Worm (Caenorhabditis elegans) whole organism, L4 larva: ENCODE results near the gene sup-26.

Experiments used
- D1046.2 ChIP-seq: fragments of 200-800 bp; sonication (Bioruptor generic); IDR thresholded peaks from 2 replicates; pipeline ENCODE4 v1.3.6; 2022; ENCODE audit warnings: missing genetic modification characterization, missing compliant biosample characterization
- F37D6.2 ChIP-seq: sonication (generic microtip); optimal IDR thresholded peaks from 2 replicates; lab custom pipeline; 2016; ENCODE audit warnings: mild to moderate bottlenecking, missing genetic modification characterization, missing compliant biosample characterization
- F44E2.7 ChIP-seq: fragments of 200-800 bp; sonication (Bioruptor generic); IDR thresholded peaks from 2 replicates; pipeline ENCODE4 v2.1.2; 2022; ENCODE audit warnings: missing genetic modification characterization, missing compliant biosample characterization
- R02D3.7 ChIP-seq: fragments of 150-350 bp; sonication (generic microtip); optimal IDR thresholded peaks from 3 replicates; lab custom pipeline; 2014; ENCODE audit warnings: missing biosample characterization, missing genetic modification characterization
- T20F7.1 ChIP-seq: fragments of 200-800 bp; sonication (Bioruptor generic); optimal IDR thresholded peaks from 2 replicates; lab custom pipeline; 2018; ENCODE audit warnings: mild to moderate bottlenecking, missing genetic modification characterization, missing compliant biosample characterization
- Y48G9A.11 ChIP-seq: fragments of 200-800 bp; sonication (Bioruptor generic); IDR thresholded peaks from 2 replicates; pipeline ENCODE4 v1.3.6; 2022; ENCODE audit warnings: missing genetic modification reagents, missing genetic modification characterization, missing compliant biosample characterization
- Y5F2A.4 ChIP-seq: fragments of 200-800 bp; sonication (Bioruptor generic); optimal IDR thresholded peaks from 2 replicates; lab custom pipeline; 2018; ENCODE audit warnings: mild to moderate bottlenecking, missing genetic modification characterization, missing compliant biosample characterization
- Y75B8A.6 ChIP-seq: fragments of 200-800 bp; sonication (Bioruptor generic); IDR thresholded peaks from 2 replicates; pipeline ENCODE4 v1.3.6; 2022; ENCODE audit warnings: missing genetic modification reagents, missing genetic modification characterization, missing compliant biosample characterization
- aha-1 ChIP-seq: fragments of 150-350 bp; peaks from one replicate; lab custom pipeline; 2014; ENCODE audit warnings: missing biosample characterization, missing genetic modification characterization
- ceh-32 ChIP-seq: sonication (generic microtip); optimal IDR thresholded peaks from 2 replicates; lab custom pipeline; 2016; ENCODE audit warnings: mild to moderate bottlenecking, missing genetic modification characterization, missing compliant biosample characterization; ENCODE audit not compliant: poor library complexity
- ceh-44 ChIP-seq: fragments of 200-800 bp; sonication (Bioruptor generic); IDR thresholded peaks from 2 replicates; pipeline ENCODE4 v1.3.6; 2022; ENCODE audit warnings: missing genetic modification reagents, missing genetic modification characterization, missing compliant biosample characterization
- daf-12 ChIP-seq: fragments of 150-350 bp; optimal IDR thresholded peaks from 2 replicates; lab custom pipeline; 2014; ENCODE audit warnings: missing biosample characterization, missing genetic modification reagents, missing genetic modification characterization
- daf-16 ChIP-seq, 3 experiments: sonication (generic microtip); optimal IDR thresholded peaks; 2 replicates each; lab custom pipeline; 2016 to 2017; ENCODE audit warnings: missing genetic modification characterization in 3 of 3, missing genetic modification reagents in 3 of 3, mild to moderate bottlenecking in 2 of 3, missing compliant biosample characterization in 2 of 3, missing biosample characterization in 1 of 3, moderate library complexity in 1 of 3
- daf-19 ChIP-seq: fragments of 200-800 bp; sonication (Bioruptor generic); conservative IDR thresholded peaks from 2 replicates; pipeline ENCODE4 v1.3.6; 2022; ENCODE audit warnings: missing genetic modification characterization, missing compliant biosample characterization
- duxl-1 ChIP-seq: sonication (generic microtip); optimal IDR thresholded peaks from 2 replicates; lab custom pipeline; 2016; ENCODE audit warnings: mild to moderate bottlenecking, missing genetic modification characterization, moderate library complexity, missing compliant biosample characterization; ENCODE audit not compliant: poor library complexity
- egl-27 ChIP-seq: sonication (generic microtip); optimal IDR thresholded peaks from 3 replicates; lab custom pipeline; 2017; ENCODE audit warnings: missing biosample characterization, missing genetic modification reagents, missing genetic modification characterization
- hlh-30 ChIP-seq: sonication (generic microtip); optimal IDR thresholded peaks from 2 replicates; lab custom pipeline; 2017; ENCODE audit warnings: antibody characterized with exemption, mild to moderate bottlenecking, missing genetic modification characterization, missing compliant biosample characterization; ENCODE audit not compliant: insufficient read depth
- hmg-1.1 ChIP-seq: fragments of 200-800 bp; sonication (Bioruptor generic); IDR thresholded peaks from 2 replicates; pipeline ENCODE4 v1.3.6; 2022; ENCODE audit warnings: missing genetic modification reagents, missing genetic modification characterization, missing compliant biosample characterization
- jun-1 ChIP-seq: fragments of 150-350 bp; optimal IDR thresholded peaks from 2 replicates; lab custom pipeline; 2014; ENCODE audit warnings: missing biosample characterization, missing genetic modification reagents, missing genetic modification characterization
- lin-1 ChIP-seq: fragments of 200-800 bp; sonication (Bioruptor generic); IDR thresholded peaks from 2 replicates; pipeline ENCODE4 v1.3.6; 2022; ENCODE audit warnings: missing genetic modification reagents, missing genetic modification characterization, missing compliant biosample characterization
- lin-13 ChIP-seq: fragments of 150-350 bp; optimal IDR thresholded peaks from 2 replicates; lab custom pipeline; 2014; ENCODE audit warnings: missing biosample characterization, missing genetic modification reagents, missing genetic modification characterization
- lin-39 ChIP-seq: fragments of 150-350 bp; optimal IDR thresholded peaks from 2 replicates; lab custom pipeline; 2014; ENCODE audit warnings: missing biosample characterization, missing genetic modification reagents, missing genetic modification characterization
- madf-5 ChIP-seq, 2 experiments: fragments of 200-800 bp; sonication (Bioruptor generic); IDR thresholded peaks; 2 replicates each; pipeline ENCODE4 v1.3.6; 2022; ENCODE audit warnings: missing compliant biosample characterization in 2 of 2, missing genetic modification characterization in 2 of 2
- mep-1 ChIP-seq: fragments of 150-350 bp; sonication (generic microtip); optimal IDR thresholded peaks from 3 replicates; lab custom pipeline; 2014; ENCODE audit warnings: missing biosample characterization, missing genetic modification characterization
- mxl-2 ChIP-seq: fragments of 200-800 bp; sonication (Bioruptor generic); conservative IDR thresholded peaks from 2 replicates; pipeline ENCODE4 v1.3.6; 2022; ENCODE audit warnings: missing genetic modification reagents, missing genetic modification characterization, missing compliant biosample characterization
- nhr-102 ChIP-seq: sonication (generic microtip); optimal IDR thresholded peaks from 2 replicates; lab custom pipeline; 2016; ENCODE audit warnings: mild to moderate bottlenecking, missing genetic modification characterization, moderate library complexity, missing compliant biosample characterization
- nhr-42 ChIP-seq: fragments of 200-800 bp; sonication (Bioruptor generic); IDR thresholded peaks from 2 replicates; pipeline ENCODE4 v1.3.6; 2022; ENCODE audit warnings: missing genetic modification characterization, missing compliant biosample characterization
- saeg-2 ChIP-seq: fragments of 200-800 bp; sonication (Bioruptor generic); IDR thresholded peaks from 2 replicates; pipeline ENCODE4 v1.3.6; 2022; ENCODE audit warnings: missing genetic modification reagents, missing genetic modification characterization, missing compliant biosample characterization
- set-16 ChIP-seq: fragments of 200-800 bp; sonication (Bioruptor generic); IDR thresholded peaks from 2 replicates; pipeline ENCODE4 v1.3.6; 2022; ENCODE audit warnings: missing genetic modification reagents, missing genetic modification characterization, missing compliant biosample characterization
- skn-1 ChIP-seq: fragments of 150-350 bp; optimal IDR thresholded peaks from 2 replicates; lab custom pipeline; 2014; ENCODE audit warnings: missing biosample characterization, missing genetic modification characterization
- unc-130 ChIP-seq: sonication (generic microtip); optimal IDR thresholded peaks from 2 replicates; lab custom pipeline; 2016; ENCODE audit warnings: missing genetic modification reagents, missing genetic modification characterization, missing compliant biosample characterization
- zag-1 ChIP-seq: fragments of 150-350 bp; optimal IDR thresholded peaks from 2 replicates; lab custom pipeline; 2014; ENCODE audit warnings: missing biosample characterization, missing genetic modification characterization
- zfp-3 ChIP-seq: fragments of 200-800 bp; sonication (Bioruptor generic); conservative IDR thresholded peaks from 2 replicates; pipeline ENCODE4 v1.3.6; 2022; ENCODE audit warnings: missing genetic modification reagents, missing genetic modification characterization, missing compliant biosample characterization
- zip-11 ChIP-seq: fragments of 200-800 bp; sonication (Bioruptor generic); IDR thresholded peaks from 2 replicates; pipeline ENCODE4 v1.3.6; 2022; ENCODE audit warnings: missing genetic modification characterization, missing compliant biosample characterization
- ztf-7 ChIP-seq: fragments of 150-350 bp; optimal IDR thresholded peaks from 2 replicates; lab custom pipeline; 2014; ENCODE audit warnings: missing biosample characterization, missing genetic modification characterization

The sup-26 gene

DNA sequence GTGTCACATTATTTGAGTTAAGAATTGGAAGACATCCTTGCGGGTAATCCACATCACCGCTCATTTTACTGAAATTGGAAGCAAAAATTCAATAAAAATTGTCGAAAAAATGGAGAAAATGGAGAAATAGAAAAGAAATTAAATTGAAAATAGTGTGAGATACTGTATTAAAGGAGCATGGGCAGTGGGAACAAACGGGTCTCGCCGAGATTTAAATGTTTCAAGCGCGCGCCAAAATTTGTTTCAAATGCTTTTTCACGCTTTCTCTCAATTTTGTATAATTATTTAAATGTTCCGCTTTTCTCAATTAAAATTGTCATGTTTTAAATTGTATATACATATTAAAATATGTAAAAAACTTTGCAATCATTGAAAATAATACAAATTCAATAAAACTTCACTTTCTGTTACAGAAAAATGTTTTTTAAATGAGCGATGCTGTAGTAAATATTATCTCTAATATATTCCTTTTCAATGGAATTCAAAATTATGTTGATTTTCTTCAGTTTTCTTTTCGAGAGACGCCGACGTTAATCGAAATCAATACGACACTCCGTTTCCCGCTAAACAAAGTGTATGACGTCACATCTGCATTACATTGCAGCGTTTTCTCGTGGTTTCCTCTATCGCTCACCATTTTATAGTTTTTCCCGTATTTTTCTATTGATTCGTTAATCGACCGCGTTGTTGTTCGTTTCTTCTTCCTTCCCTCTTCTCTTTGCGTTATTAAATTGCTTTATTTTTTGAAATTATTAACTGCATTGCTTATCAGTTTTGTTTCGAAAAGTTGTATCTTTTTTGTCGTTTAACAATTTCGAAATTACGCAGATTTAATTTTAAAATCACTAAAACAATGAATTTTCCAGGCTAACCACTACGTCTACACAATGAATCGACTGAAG is 33.3 kb upstream of the sup-26 start, which contains the start of the genes evl-14 and dcn-1 (continued):
- TF ChIP-seq mxl-2 (no peak), daf-12 (tag; lab: Kevin White, UChicago) (no peak), ceh-44 (GFP tag; lab: Robert Waterston, UW) (no peak), D1046.2 (GFP tag; lab: Robert Waterston, UW) (no peak), madf-5 (GFP tag; IDR thresholded peaks at IDR 0.05; lab: Robert Waterston, UW) (no peak), zip-11 (no peak), duxl-1 (no peak), zfp-3 (no peak), daf-19 (GFP tag; lab: Robert Waterston, UW) (no peak), ztf-7 (tag; lab: Kevin White, UChicago) (no peak), Y5F2A.4 (GFP tag; lab: Kevin White, UChicago) (no peak), skn-1 (tag; lab: Kevin White, UChicago) (no peak), R02D3.7 (no peak), saeg-2 (GFP tag; lab: Robert Waterston, UW) (no peak), Y48G9A.11 (GFP tag; lab: Robert Waterston, UW) (no peak), mep-1 (peak; percentile 79), lin-13 (peak; percentile 40), nhr-102 (tag; lab: Kevin White, UChicago) (no peak), ceh-32 (no peak), hmg-1.1 (GFP tag; lab: Robert Waterston, UW) (no peak), egl-27 (tag; lab: Kevin White, UChicago) (no peak), Y75B8A.6 (GFP tag; lab: Robert Waterston, UW) (no peak), T20F7.1 (peak; percentile 98), hlh-30 (tag; lab: Kevin White, UChicago) (peak; percentile 94)
- TF ChIP-seq, all 104 proteins: peak for 20

- TF ChIP-seq aha-1 (tag; lab: Kevin White, UChicago) (peak; percentile 92), ceh-44 (GFP tag; lab: Robert Waterston, UW) (no peak), unc-130 (GFP tag; lab: Kevin White, UChicago) (no peak)
Observed at ce11 chrIII:4309303-4309702, 29.3 kb upstream of the sup-26 start.

DNA sequence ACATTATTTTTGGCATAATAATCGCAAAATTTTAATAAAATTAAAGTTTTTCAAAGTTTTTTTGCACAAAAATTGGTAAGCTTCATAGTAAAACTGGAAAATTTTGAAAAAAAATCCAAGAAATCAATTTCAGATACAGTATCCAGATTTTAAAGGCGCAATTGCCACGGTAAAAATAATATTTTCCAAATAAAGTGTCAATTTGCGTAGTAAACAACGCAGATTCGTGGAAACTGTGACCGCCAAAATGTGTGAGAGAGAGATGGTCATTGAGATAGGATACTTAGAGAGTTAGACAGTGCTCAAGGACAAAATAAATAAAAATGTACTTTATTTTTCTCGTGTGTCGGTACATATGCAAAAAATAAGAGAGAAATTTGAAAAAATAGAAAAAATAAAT is 22.8 kb upstream of the sup-26 start:
- TF ChIP-seq daf-16 (GFP tag; optimal IDR thresholded peaks at IDR 0.05; lab: Kevin White, UChicago) (no peak), daf-16 (tag; optimal IDR thresholded peaks at IDR 0.05; lab: Kevin White, UChicago) (peak; percentile 55), zag-1 (tag; lab: Kevin White, UChicago) (no peak)

DNA sequence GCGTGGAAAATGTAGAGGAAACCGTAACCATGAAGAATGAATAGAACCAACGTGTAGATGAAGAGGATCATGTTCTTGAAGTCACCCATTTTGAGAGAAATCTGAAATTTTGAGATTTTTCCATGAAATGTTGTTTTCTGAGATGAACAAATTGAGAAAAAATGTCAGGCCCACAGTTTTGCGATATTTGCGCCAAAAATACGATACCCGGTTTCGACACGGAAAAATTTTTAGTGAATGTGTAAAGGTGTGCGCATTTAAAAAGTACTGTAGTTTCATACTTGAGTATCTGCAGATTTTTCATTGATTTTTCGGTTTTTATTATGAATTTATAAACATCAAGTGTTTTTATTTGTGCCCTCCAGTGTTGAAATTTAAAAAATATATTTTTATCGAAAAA is 22.3 kb upstream of the sup-26 start, which contains the start of gene R10E4.9:
Gene R10E4.9 (minus strand): TSS at position 101 of the 400 bp plus-strand sequence.
- TF ChIP-seq jun-1, result no peak
- no peak for TF ChIP-seq lin-39 (tag; lab: Kevin White, UChicago)
- no peak for TF ChIP-seq set-16 (GFP tag; lab: Robert Waterston, UW)
- no peak for TF ChIP-seq F44E2.7 (GFP tag; lab: Robert Waterston, UW)
- no peak for TF ChIP-seq F37D6.2 (tag; lab: Kevin White, UChicago)
- no peak for TF ChIP-seq lin-1 (GFP tag; lab: Robert Waterston, UW)
- TF ChIP-seq Y48G9A.11 (GFP tag; lab: Robert Waterston, UW), result no peak
- no peak for TF ChIP-seq nhr-42 (GFP tag; lab: Robert Waterston, UW)
- TF ChIP-seq duxl-1, result no peak
